Worm (Caenorhabditis elegans): Measurements from ENCODE around the gene ptr-6.

DNA sequence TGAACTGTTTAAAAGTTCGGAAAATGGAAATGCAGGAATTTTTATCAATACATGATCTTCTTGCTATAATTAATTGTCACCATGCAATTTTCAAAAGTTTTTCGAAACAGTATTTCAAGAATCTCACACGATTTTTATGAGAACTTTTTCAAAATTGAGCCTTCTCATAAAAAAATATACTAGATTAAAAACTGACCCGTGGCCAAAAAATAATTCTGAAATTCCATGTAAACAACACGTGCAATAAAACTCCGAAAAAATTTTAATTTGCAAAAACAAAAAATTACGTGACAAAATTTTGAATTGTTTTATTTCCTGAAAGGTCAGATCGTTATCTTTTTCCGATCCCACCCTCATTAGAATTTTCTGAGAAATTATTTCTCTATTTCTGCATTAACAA lies 51.1 kb downstream of the ptr-6 start, which contains the start of gene C34F11.5:
- TF ChIP-seq nhr-28 (tag; optimal IDR thresholded peaks at IDR 0.05) (no peak), nhr-237 (tag; optimal IDR thresholded peaks at IDR 0.05) (no peak), pha-4 (tag; optimal IDR thresholded peaks at IDR 0.05) (no peak), ces-1 (GFP tag; optimal IDR thresholded peaks at IDR 0.05) (no peak), flh-1 (GFP tag; optimal IDR thresholded peaks at IDR 0.05) (no peak), nhr-76 (tag; optimal IDR thresholded peaks at IDR 0.05) (no peak), elt-3 (tag; optimal IDR thresholded peaks at IDR 0.05) (no peak), unc-39 (tag; optimal IDR thresholded peaks at IDR 0.05) (no peak), elt-1 (tag; optimal IDR thresholded peaks at IDR 0.05; ENCODE audit: borderline replicate concordance, insufficient read depth) (no peak), ceh-83 (GFP tag; optimal IDR thresholded peaks at IDR 0.05) (no peak), unc-62 (GFP tag; optimal IDR thresholded peaks at IDR 0.05) (no peak), ceh-43 (GFP tag; optimal IDR thresholded peaks at IDR 0.05) (no peak)
